Worm (Caenorhabditis elegans): ENCODE measurements around the gene F58H1.5.

F58H1.5 gene

DNA sequence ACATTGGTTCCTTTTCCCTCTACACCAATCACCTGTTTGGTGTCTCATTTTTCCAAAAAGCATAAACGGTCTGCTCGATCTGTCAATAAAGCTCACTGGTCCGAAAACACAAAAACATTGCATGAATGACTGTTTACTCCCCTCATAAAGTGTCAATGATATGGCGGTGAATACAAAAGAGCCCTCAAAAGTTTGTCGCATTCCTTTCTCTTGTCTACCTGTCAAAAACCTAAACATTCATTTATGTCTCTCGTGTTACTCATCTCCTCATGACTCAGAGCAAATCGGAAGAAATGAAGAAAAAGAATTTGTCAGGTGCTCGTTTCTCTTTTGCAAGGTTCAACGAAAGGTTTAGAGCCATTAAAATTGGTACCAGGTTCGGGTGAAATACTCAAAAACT, 7.0 kb upstream of the F58H1.5 start:
- no peak for TF ChIP-seq aptf-3 (GFP tag; IDR thresholded peaks at IDR 0.05)
- TF ChIP-seq tbx-9 (tag; optimal IDR thresholded peaks at IDR 0.05; ENCODE audit: borderline replicate concordance), result no peak
- no peak for TF ChIP-seq ceh-58 (GFP tag; IDR thresholded peaks at IDR 0.05)
- no peak for TF ChIP-seq lag-1 (GFP tag; IDR thresholded peaks at IDR 0.05)

DNA sequence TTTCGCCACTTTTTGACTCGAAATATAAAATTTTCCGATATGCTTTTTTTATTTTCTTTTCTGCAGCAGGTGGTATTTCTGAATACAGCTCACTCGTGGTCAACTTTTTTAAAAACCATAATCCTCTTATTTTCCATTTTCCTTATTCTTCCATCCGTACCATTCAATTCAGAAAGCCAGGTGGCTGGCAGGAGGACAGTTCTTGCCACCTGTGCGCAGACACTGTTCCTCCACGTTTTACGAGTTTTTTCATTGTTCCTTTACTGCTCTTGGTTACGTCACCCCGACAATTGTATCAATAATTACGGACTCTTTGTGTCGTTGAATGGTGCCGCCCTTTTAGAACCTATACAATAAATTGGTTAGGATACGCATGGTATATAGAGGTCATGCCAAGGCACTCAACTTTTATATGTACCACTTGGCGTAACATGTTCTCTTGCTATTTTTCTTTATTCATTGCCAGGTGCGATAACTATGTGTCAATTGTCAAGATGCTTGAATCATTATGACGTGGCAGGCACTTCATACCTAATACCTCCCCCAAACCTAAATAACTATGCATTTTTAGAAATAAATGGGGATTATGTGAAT, 5.2 kb upstream of the F58H1.5 start:
- TF ChIP-seq ets-4 (GFP tag; optimal IDR thresholded peaks at IDR 0.05), result no peak
- TF ChIP-seq attf-5 (GFP tag; optimal IDR thresholded peaks at IDR 0.05), result no peak
- TF ChIP-seq lin-54 (GFP tag; optimal IDR thresholded peaks at IDR 0.05), result no peak
- no peak for TF ChIP-seq ceh-58 (GFP tag; IDR thresholded peaks at IDR 0.05)
- no peak for TF ChIP-seq Y53F4B.3 (GFP tag; IDR thresholded peaks at IDR 0.05)
- no peak for TF ChIP-seq hmg-20 (GFP tag; IDR thresholded peaks at IDR 0.05)
- no peak for TF ChIP-seq K11D2.4 (GFP tag; IDR thresholded peaks at IDR 0.05)
- no peak for TF ChIP-seq lir-1 (GFP tag; conservative IDR thresholded peaks at IDR 0.05)
- TF ChIP-seq Y53G8AR.9 (GFP tag; conservative IDR thresholded peaks at IDR 0.05), result no peak
- TF ChIP-seq F55B11.4 (tag; optimal IDR thresholded peaks at IDR 0.05; ENCODE audit: borderline replicate concordance, insufficient read depth), result no peak

DNA sequence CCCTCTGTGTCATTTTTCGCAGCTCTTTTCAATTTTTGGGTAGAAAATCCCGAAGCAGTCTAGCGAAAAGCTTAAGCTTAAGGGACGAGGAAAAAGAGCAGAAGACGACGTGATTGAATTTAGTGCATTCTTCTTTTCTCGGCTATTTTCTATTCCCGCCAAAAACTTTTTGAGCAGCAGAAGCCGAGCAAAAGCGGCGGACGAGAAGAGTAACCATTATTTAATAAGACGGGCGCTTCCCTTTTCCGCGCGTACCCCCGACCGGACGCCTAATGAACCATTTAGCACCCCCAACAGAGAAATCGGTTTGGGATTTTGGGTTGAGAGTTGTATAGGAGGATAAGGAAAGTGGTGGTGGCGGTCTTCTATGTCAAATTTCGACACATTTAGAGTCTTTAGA, 4.6 kb upstream of the F58H1.5 start:
- no peak for TF ChIP-seq ceh-100 (GFP tag; IDR thresholded peaks at IDR 0.05)
- no peak for TF ChIP-seq lin-26 (GFP tag; IDR thresholded peaks at IDR 0.05)
- TF ChIP-seq lin-40 (tag; optimal IDR thresholded peaks at IDR 0.05), result no peak
- no peak for TF ChIP-seq repo-1 (tag; optimal IDR thresholded peaks at IDR 0.05)
- TF ChIP-seq ceh-27 (GFP tag; optimal IDR thresholded peaks at IDR 0.05), result no peak
- TF ChIP-seq hlh-26 (GFP tag; conservative IDR thresholded peaks at IDR 0.05), result no peak
- TF ChIP-seq F57A8.1 (GFP tag; optimal IDR thresholded peaks at IDR 0.05), result no peak
- TF ChIP-seq chd-7 (tag; optimal IDR thresholded peaks at IDR 0.05), result no peak
- TF ChIP-seq him-1 (tag; optimal IDR thresholded peaks at IDR 0.05), result no peak

DNA sequence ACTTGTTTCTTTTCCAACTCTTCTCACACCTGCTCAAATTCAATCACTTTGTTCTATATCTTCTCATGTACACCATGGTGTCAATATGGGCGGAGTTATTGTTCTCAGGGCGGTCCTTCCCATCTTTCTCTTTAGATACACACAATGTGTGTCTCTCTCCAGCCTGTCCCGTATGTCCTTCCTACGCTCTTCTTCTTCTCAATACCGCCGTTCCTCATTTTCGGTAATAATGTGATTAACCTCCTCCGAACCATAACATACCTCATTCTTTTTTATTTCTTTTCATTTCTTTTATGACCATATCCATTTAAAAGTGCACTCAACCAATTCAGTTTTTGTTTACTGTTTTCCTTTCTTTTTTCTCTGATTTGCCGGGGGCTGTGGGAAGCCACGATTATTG, 2.6 kb upstream of the F58H1.5 start:
- TF ChIP-seq egrh-3 (GFP tag; IDR thresholded peaks at IDR 0.05), result no peak
- TF ChIP-seq mes-4 (tag; optimal IDR thresholded peaks at IDR 0.05), result no peak
- no peak for TF ChIP-seq ztf-28 (GFP tag; IDR thresholded peaks at IDR 0.05)
- TF ChIP-seq ceh-100 (GFP tag; IDR thresholded peaks at IDR 0.05), result no peak
- no peak for TF ChIP-seq C06A6.2 (GFP tag; conservative IDR thresholded peaks at IDR 0.05)
- TF ChIP-seq T07F8.4 (tag; optimal IDR thresholded peaks at IDR 0.05), result no peak
- no peak for TF ChIP-seq sptf-2 (GFP tag; optimal IDR thresholded peaks at IDR 0.05)
- no peak for TF ChIP-seq attf-3 (GFP tag; conservative IDR thresholded peaks at IDR 0.05)
- no peak for TF ChIP-seq hlh-12 (tag; optimal IDR thresholded peaks at IDR 0.05)
- TF ChIP-seq hmg-20 (GFP tag; IDR thresholded peaks at IDR 0.05), result no peak
- TF ChIP-seq lir-1 (GFP tag; conservative IDR thresholded peaks at IDR 0.05), result no peak
- no peak for TF ChIP-seq hlh-26 (GFP tag; conservative IDR thresholded peaks at IDR 0.05)
- TF ChIP-seq nfyb-1 (GFP tag; IDR thresholded peaks at IDR 0.05), result no peak

ce11 chrV:11960084-11960830, 2.1 kb downstream of the F58H1.5 start:
- TF ChIP-seq him-1 (tag; optimal IDR thresholded peaks at IDR 0.05) (no peak), hmg-20 (GFP tag; IDR thresholded peaks at IDR 0.05) (no peak), die-1 (tag; optimal IDR thresholded peaks at IDR 0.05) (no peak)
